Worm (Caenorhabditis elegans) whole organism, L1 larva: ENCODE measurements around the gene T24C4.10.
A peak's percentile ranks its signal among the peaks of the same experiment; 100 is the strongest.

Source experiments
- F16B12.6 ChIP-seq: fragments of 150-350 bp; optimal IDR thresholded peaks from 2 replicates; lab custom pipeline; 2014; ENCODE audit warnings: missing biosample characterization, missing genetic modification characterization
- aly-2 ChIP-seq: fragments of 150-350 bp; optimal IDR thresholded peaks from 2 replicates; lab custom pipeline; 2014; ENCODE audit warnings: missing biosample characterization, missing genetic modification characterization
- blmp-1 ChIP-seq: fragments of 150-350 bp; optimal IDR thresholded peaks from 2 replicates; lab custom pipeline; 2014; ENCODE audit warnings: missing biosample characterization, missing genetic modification characterization
- ceh-63 ChIP-seq: fragments of 200-800 bp; sonication (Bioruptor generic); optimal IDR thresholded peaks from 2 replicates; lab custom pipeline; 2018; ENCODE audit warnings: mild to moderate bottlenecking, missing genetic modification characterization, missing compliant biosample characterization
- ceh-82 ChIP-seq, 3 experiments: fragments of 150-350 bp in 1 of 3; sonication (generic microtip) in 2 of 3; optimal IDR thresholded peaks; 2 replicates each; lab custom pipeline; 2014 to 2017; ENCODE audit warnings: missing biosample characterization in 3 of 3, missing genetic modification characterization in 3 of 3
- dpl-1 ChIP-seq, 3 experiments: fragments of 150-350 bp in 2 of 3; sonication (generic microtip) in 1 of 3; optimal IDR thresholded peaks; 2 replicates each; lab custom pipeline; 2014 to 2017; ENCODE audit warnings: missing biosample characterization in 3 of 3, missing genetic modification characterization in 3 of 3, missing genetic modification reagents in 3 of 3
- efl-1 ChIP-seq, 4 experiments: fragments of 150-350 bp; optimal IDR thresholded peaks in 3 of 4; peaks in 1 of 4; 1 replicate in 1 of 4; 2 replicates in 3 of 4; lab custom pipeline; 2014; ENCODE audit warnings: missing biosample characterization in 2 of 4, missing genetic modification characterization in 2 of 4, missing genetic modification reagents in 2 of 4
- efl-3 ChIP-seq: fragments of 200-800 bp; sonication (Bioruptor generic); optimal IDR thresholded peaks from 2 replicates; lab custom pipeline; 2018; ENCODE audit warnings: mild to moderate bottlenecking, missing genetic modification characterization, missing compliant biosample characterization
- egl-27 ChIP-seq, 2 experiments: fragments of 150-350 bp in 1 of 2; sonication (generic microtip); optimal IDR thresholded peaks; 3 replicates each; lab custom pipeline; 2017 to 2018; ENCODE audit warnings: missing biosample characterization in 2 of 2, missing genetic modification characterization in 2 of 2, missing genetic modification reagents in 2 of 2
- elt-3 ChIP-seq, 6 experiments: fragments of 150-350 bp in 1 of 6; sonication (generic microtip); optimal IDR thresholded peaks; 2 replicates each; lab custom pipeline; 2017 to 2018; ENCODE audit warnings: missing biosample characterization in 6 of 6, missing genetic modification characterization in 6 of 6, inconsistent platforms in 1 of 6
- fkh-4 ChIP-seq: sonication (generic microtip); optimal IDR thresholded peaks from 2 replicates; lab custom pipeline; 2016; ENCODE audit warnings: missing compliant biosample characterization, missing genetic modification characterization, borderline replicate concordance
- fkh-8 ChIP-seq: sonication (generic microtip); optimal IDR thresholded peaks from 2 replicates; lab custom pipeline; 2016; ENCODE audit warnings: mild to moderate bottlenecking, missing genetic modification characterization, missing compliant biosample characterization
- fos-1 ChIP-seq: fragments of 150-350 bp; optimal IDR thresholded peaks from 2 replicates; lab custom pipeline; 2014; ENCODE audit warnings: missing biosample characterization, missing genetic modification characterization
- grh-1 ChIP-seq: fragments of 200-800 bp; sonication (Bioruptor generic); IDR thresholded peaks from 2 replicates; pipeline ENCODE4 v1.3.6; 2022; ENCODE audit warnings: missing genetic modification reagents, missing genetic modification characterization, missing compliant biosample characterization
- isw-1 ChIP-seq: fragments of 200-800 bp; sonication (Bioruptor generic); IDR thresholded peaks from 2 replicates; pipeline ENCODE4 v1.3.6; 2022; ENCODE audit warnings: missing genetic modification characterization, missing compliant biosample characterization
- jun-1 ChIP-seq: fragments of 150-350 bp; optimal IDR thresholded peaks from 2 replicates; lab custom pipeline; 2014; ENCODE audit warnings: missing biosample characterization, missing genetic modification reagents, missing genetic modification characterization
- lin-13 ChIP-seq: fragments of 150-350 bp; optimal IDR thresholded peaks from 2 replicates; lab custom pipeline; 2014; ENCODE audit warnings: missing biosample characterization, missing genetic modification reagents, missing genetic modification characterization
- lin-14 ChIP-seq: fragments of 200-800 bp; sonication (Bioruptor generic); optimal IDR thresholded peaks from 2 replicates; lab custom pipeline; 2018; ENCODE audit warnings: mild to moderate bottlenecking, missing genetic modification characterization, moderate library complexity, missing compliant biosample characterization
- lin-15B ChIP-seq: fragments of 150-350 bp; sonication (generic microtip); optimal IDR thresholded peaks from 3 replicates; lab custom pipeline; 2014; ENCODE audit warnings: missing biosample characterization, missing genetic modification characterization
- lin-35 ChIP-seq, 2 experiments: fragments of 150-350 bp; optimal IDR thresholded peaks; 2 replicates each; lab custom pipeline; 2014; ENCODE audit warnings: missing biosample characterization in 2 of 2, missing genetic modification characterization in 2 of 2, missing genetic modification reagents in 2 of 2
- lin-39 ChIP-seq: fragments of 150-350 bp; optimal IDR thresholded peaks from 2 replicates; lab custom pipeline; 2014; ENCODE audit warnings: missing biosample characterization, missing genetic modification reagents, missing genetic modification characterization
- lir-3 ChIP-seq: sonication (generic microtip); optimal IDR thresholded peaks from 2 replicates; lab custom pipeline; 2016; ENCODE audit warnings: mild to moderate bottlenecking, missing genetic modification characterization, moderate library complexity, missing compliant biosample characterization; ENCODE audit not compliant: poor library complexity
- mdl-1 ChIP-seq, 2 experiments: fragments of 150-350 bp; optimal IDR thresholded peaks; 2 replicates each; lab custom pipeline; 2014 to 2017; ENCODE audit warnings: missing biosample characterization in 2 of 2, missing genetic modification characterization in 2 of 2, inconsistent platforms in 1 of 2
- mef-2 ChIP-seq: fragments of 150-350 bp; optimal IDR thresholded peaks from 2 replicates; lab custom pipeline; 2014; ENCODE audit warnings: missing biosample characterization, missing genetic modification characterization
- mep-1 ChIP-seq: fragments of 150-350 bp; optimal IDR thresholded peaks from 2 replicates; lab custom pipeline; 2014; ENCODE audit warnings: missing biosample characterization, missing genetic modification characterization
- nhr-11 ChIP-seq: fragments of 150-350 bp; optimal IDR thresholded peaks from 2 replicates; lab custom pipeline; 2014; ENCODE audit warnings: missing biosample characterization, missing genetic modification characterization
- nhr-28 ChIP-seq: fragments of 150-350 bp; optimal IDR thresholded peaks from 2 replicates; lab custom pipeline; 2014; ENCODE audit warnings: missing biosample characterization, missing genetic modification characterization
- nhr-47 ChIP-seq: sonication (generic microtip); optimal IDR thresholded peaks from 2 replicates; lab custom pipeline; 2016; ENCODE audit warnings: mild to moderate bottlenecking, missing genetic modification characterization, moderate library complexity, missing compliant biosample characterization
- nhr-71 ChIP-seq: sonication (generic microtip); optimal IDR thresholded peaks from 2 replicates; lab custom pipeline; 2016; ENCODE audit warnings: mild to moderate bottlenecking, missing genetic modification characterization, moderate library complexity, missing compliant biosample characterization
- nhr-76 ChIP-seq: sonication (generic microtip); optimal IDR thresholded peaks from 2 replicates; lab custom pipeline; 2017; ENCODE audit warnings: missing biosample characterization, missing genetic modification characterization
- nhr-77 ChIP-seq: fragments of 150-350 bp; optimal IDR thresholded peaks from 2 replicates; lab custom pipeline; 2014; ENCODE audit warnings: missing biosample characterization, missing genetic modification characterization
- nhr-84 ChIP-seq: sonication (generic microtip); optimal IDR thresholded peaks from 2 replicates; lab custom pipeline; 2017; ENCODE audit warnings: missing biosample characterization, missing genetic modification characterization
- nhr-85 ChIP-seq: sonication (generic microtip); peaks from one replicate; lab custom pipeline; 2016; ENCODE audit warnings: missing genetic modification characterization, inconsistent platforms, missing compliant biosample characterization
- nhr-90 ChIP-seq: sonication (generic microtip); optimal IDR thresholded peaks from 2 replicates; lab custom pipeline; 2016; ENCODE audit warnings: mild to moderate bottlenecking, missing genetic modification characterization, missing compliant biosample characterization; ENCODE audit not compliant: poor library complexity
- pag-3 ChIP-seq: sonication (generic microtip); optimal IDR thresholded peaks from 2 replicates; lab custom pipeline; 2017; ENCODE audit warnings: missing genetic modification characterization, mild to moderate bottlenecking, missing compliant biosample characterization, antibody characterized with exemption, borderline replicate concordance; ENCODE audit not compliant: insufficient read depth
- pqm-1 ChIP-seq: sonication (generic microtip); optimal IDR thresholded peaks from 3 replicates; lab custom pipeline; 2017; ENCODE audit warnings: missing biosample characterization, missing genetic modification characterization
- skn-1 ChIP-seq: fragments of 150-350 bp; optimal IDR thresholded peaks from 2 replicates; lab custom pipeline; 2014; ENCODE audit warnings: missing biosample characterization, missing genetic modification characterization
- snu-23 ChIP-seq: sonication (generic microtip); optimal IDR thresholded peaks from 2 replicates; lab custom pipeline; 2016; ENCODE audit warnings: missing genetic modification characterization, missing compliant biosample characterization
- sox-4 ChIP-seq: sonication (generic microtip); optimal IDR thresholded peaks from 2 replicates; lab custom pipeline; 2016; ENCODE audit warnings: missing genetic modification characterization, missing compliant biosample characterization
- sptf-1 ChIP-seq: fragments of 150-350 bp; optimal IDR thresholded peaks from 2 replicates; lab custom pipeline; 2014; ENCODE audit warnings: missing biosample characterization, missing genetic modification characterization
- swsn-7 ChIP-seq: sonication (generic microtip); optimal IDR thresholded peaks from 2 replicates; lab custom pipeline; 2016; ENCODE audit warnings: missing genetic modification characterization, missing compliant biosample characterization
- unc-130 ChIP-seq: fragments of 150-350 bp; optimal IDR thresholded peaks from 2 replicates; lab custom pipeline; 2017; ENCODE audit warnings: missing biosample characterization, missing genetic modification characterization, inconsistent platforms
- unc-30 ChIP-seq: sonication (generic microtip); optimal IDR thresholded peaks from 2 replicates; lab custom pipeline; 2017; ENCODE audit warnings: missing biosample characterization, missing genetic modification characterization
- unc-86 ChIP-seq: sonication (generic microtip); optimal IDR thresholded peaks from 2 replicates; lab custom pipeline; 2016; ENCODE audit warnings: missing genetic modification characterization, missing compliant biosample characterization
- xbp-1 ChIP-seq: sonication (generic microtip); optimal IDR thresholded peaks from 2 replicates; lab custom pipeline; 2016; ENCODE audit warnings: missing genetic modification characterization, missing compliant biosample characterization
- zag-1 ChIP-seq: fragments of 150-350 bp; optimal IDR thresholded peaks from 2 replicates; lab custom pipeline; 2014; ENCODE audit warnings: missing biosample characterization, missing genetic modification characterization
- zip-4 ChIP-seq: fragments of 200-800 bp; sonication (Bioruptor generic); optimal IDR thresholded peaks from 2 replicates; lab custom pipeline; 2018; ENCODE audit warnings: mild to moderate bottlenecking, missing genetic modification characterization, moderate library complexity, missing compliant biosample characterization
- ztf-11 ChIP-seq, 2 experiments: sonication (generic microtip); optimal IDR thresholded peaks; 2 replicates each; lab custom pipeline; 2016 to 2017; ENCODE audit warnings: missing genetic modification characterization in 2 of 2, missing biosample characterization in 1 of 2, missing compliant biosample characterization in 1 of 2
- ztf-4 ChIP-seq: fragments of 150-350 bp; optimal IDR thresholded peaks from 2 replicates; lab custom pipeline; 2014; ENCODE audit warnings: missing biosample characterization, missing genetic modification characterization

T24C4.10 gene

ce11 chrIII:916897-917296 is 25.9 kb upstream of the T24C4.10 start, which contains the start of gene idpp-13:
Gene idpp-13 (minus strand): TSS chrIII:916997.
- TF ChIP-seq sptf-1 (no peak), fkh-8 (tag; lab: Kevin White, UChicago) (no peak), ceh-82 (tag; optimal IDR thresholded peaks at IDR 0.05; lab: Kevin White, UChicago) (no peak), efl-1 (optimal IDR thresholded peaks at IDR 0.05; lab: Kevin White, UChicago) (no peak), efl-1 (GFP tag; optimal IDR thresholded peaks at IDR 0.05 in 1 of 2; lab: Kevin White, UChicago) (peak in 1 of 2 experiments; percentile 72), ztf-4 (tag; lab: Kevin White, UChicago) (no peak)

ce11 chrIII:910540-911311 is 19.7 kb upstream of the T24C4.10 start, which contains the start of the genes F23H11.5 and bra-2:
Gene F23H11.5 (minus strand): TSS chrIII:910590.
Gene bra-2 (plus strand): TSS chrIII:911261.
- TF ChIP-seq nhr-11 (tag; lab: Kevin White, UChicago) (no peak), elt-3 (tag; optimal IDR thresholded peaks at IDR 0.05; lab: Kevin White, UChicago) (peak in 1 of 6 experiments; percentile 5), zip-4 (GFP tag; lab: Kevin White, UChicago) (no peak), blmp-1 (tag; lab: Kevin White, UChicago) (peak; percentile 57), F16B12.6 (tag; lab: Kevin White, UChicago) (peak; percentile 27), sox-4 (no peak), unc-130 (tag; lab: Kevin White, UChicago) (peak; percentile 36), mef-2 (tag; lab: Kevin White, UChicago) (no peak), dpl-1 (GFP tag; optimal IDR thresholded peaks at IDR 0.05; lab: Kevin White, UChicago) (peak in 2 of 3 experiments; percentile 27 to 43), ceh-63 (GFP tag; lab: Kevin White, UChicago) (no peak), nhr-90 (no peak), nhr-71 (tag; lab: Kevin White, UChicago) (peak; percentile 34), sptf-1 (no peak), nhr-85 (tag; lab: Kevin White, UChicago) (no peak), nhr-77 (tag; lab: Kevin White, UChicago) (no peak), xbp-1 (no peak), snu-23 (GFP tag; lab: Kevin White, UChicago) (peak; percentile 44), jun-1 (tag; lab: Kevin White, UChicago) (no peak), lin-15B (no peak), ztf-11 (tag; optimal IDR thresholded peaks at IDR 0.05; lab: Kevin White, UChicago) (no peak), nhr-76 (no peak), pqm-1 (tag; lab: Kevin White, UChicago) (no peak), lin-35 (GFP tag; optimal IDR thresholded peaks at IDR 0.05; lab: Kevin White, UChicago) (peak; percentile 33 to 41), aly-2 (tag; lab: Kevin White, UChicago) (no peak), isw-1 (GFP tag; lab: Robert Waterston, UW) (no peak), nhr-47 (tag; lab: Kevin White, UChicago) (peak; percentile 31), lin-39 (tag; lab: Kevin White, UChicago) (no peak), nhr-28 (tag; lab: Kevin White, UChicago) (no peak), egl-27 (tag; optimal IDR thresholded peaks at IDR 0.05; lab: Kevin White, UChicago) (no peak), mdl-1 (tag; optimal IDR thresholded peaks at IDR 0.05; lab: Kevin White, UChicago) (no peak), unc-86 (tag; lab: Kevin White, UChicago) (no peak), zag-1 (no peak), grh-1 (GFP tag; lab: Robert Waterston, UW) (no peak), mep-1 (tag; lab: Kevin White, UChicago) (no peak), unc-30 (tag; lab: Kevin White, UChicago) (no peak), efl-3 (no peak), nhr-84 (tag; lab: Kevin White, UChicago) (no peak), lin-14 (GFP tag; lab: Kevin White, UChicago) (no peak), swsn-7 (tag; lab: Kevin White, UChicago) (peak; percentile 5), skn-1 (tag; lab: Kevin White, UChicago) (peak; percentile 14), fkh-4 (tag; lab: Kevin White, UChicago) (no peak), fos-1 (no peak), lir-3 (tag; lab: Kevin White, UChicago) (peak; percentile 9), pag-3 (tag; lab: Kevin White, UChicago) (no peak), lin-13 (no peak)
